Worm (Caenorhabditis elegans) whole organism, L3 larva: ENCODE results near the gene ZK1098.12.

ENCODE experiments used
- aly-2 ChIP-seq: fragments of 150-350 bp; optimal IDR thresholded peaks from 2 replicates; lab custom pipeline; 2014; ENCODE audit warnings: missing biosample characterization, missing genetic modification characterization
- ceh-28 ChIP-seq: fragments of 150-350 bp; optimal IDR thresholded peaks from 2 replicates; lab custom pipeline; 2014; ENCODE audit warnings: missing biosample characterization, missing genetic modification reagents, missing genetic modification characterization
- ceh-82 ChIP-seq: fragments of 150-350 bp; optimal IDR thresholded peaks from 2 replicates; lab custom pipeline; 2014; ENCODE audit warnings: missing biosample characterization, missing genetic modification characterization
- ceh-9 ChIP-seq: sonication (generic microtip); optimal IDR thresholded peaks from 2 replicates; lab custom pipeline; 2018; ENCODE audit warnings: missing biosample characterization, missing genetic modification characterization
- daf-12 ChIP-seq: fragments of 150-350 bp; optimal IDR thresholded peaks from 2 replicates; lab custom pipeline; 2014; ENCODE audit warnings: missing biosample characterization, missing genetic modification reagents, missing genetic modification characterization
- egl-27 ChIP-seq: sonication (generic microtip); optimal IDR thresholded peaks from 4 replicates; lab custom pipeline; 2017; ENCODE audit warnings: missing biosample characterization, missing genetic modification reagents, missing genetic modification characterization
- elt-1 ChIP-seq: fragments of 150-350 bp; optimal IDR thresholded peaks from 2 replicates; lab custom pipeline; 2014; ENCODE audit warnings: missing biosample characterization, missing genetic modification characterization
- elt-2 ChIP-seq: sonication (generic microtip); optimal IDR thresholded peaks from 2 replicates; lab custom pipeline; 2016; ENCODE audit warnings: missing genetic modification reagents, mild to moderate bottlenecking, missing genetic modification characterization, missing compliant biosample characterization
- elt-3 ChIP-seq, 3 experiments: fragments of 150-350 bp in 1 of 3; sonication (generic microtip) in 2 of 3; optimal IDR thresholded peaks; 2 replicates in 2 of 3; 4 replicates in 1 of 3; lab custom pipeline; 2014 to 2017; ENCODE audit warnings: missing biosample characterization in 3 of 3, missing genetic modification characterization in 3 of 3
- fkh-10 ChIP-seq: sonication (generic microtip); optimal IDR thresholded peaks from 2 replicates; lab custom pipeline; 2017; ENCODE audit warnings: missing biosample characterization, missing genetic modification reagents, missing genetic modification characterization
- fkh-2 ChIP-seq: fragments of 150-350 bp; optimal IDR thresholded peaks from 2 replicates; lab custom pipeline; 2014; ENCODE audit warnings: missing biosample characterization, missing genetic modification reagents, missing genetic modification characterization
- jun-1 ChIP-seq: fragments of 150-350 bp; optimal IDR thresholded peaks from 2 replicates; lab custom pipeline; 2014; ENCODE audit warnings: missing biosample characterization, missing genetic modification reagents, missing genetic modification characterization
- lin-15B ChIP-seq: fragments of 150-350 bp; optimal IDR thresholded peaks from 2 replicates; lab custom pipeline; 2014; ENCODE audit warnings: missing biosample characterization, missing genetic modification characterization
- lin-39 ChIP-seq: fragments of 150-350 bp; optimal IDR thresholded peaks from 2 replicates; lab custom pipeline; 2018; ENCODE audit warnings: missing biosample characterization, missing genetic modification reagents, missing genetic modification characterization
- lsy-12 ChIP-seq: sonication (generic microtip); optimal IDR thresholded peaks from 2 replicates; lab custom pipeline; 2016; ENCODE audit warnings: mild to moderate bottlenecking, missing genetic modification characterization, missing compliant biosample characterization
- mdl-1 ChIP-seq: fragments of 150-350 bp; optimal IDR thresholded peaks from 2 replicates; lab custom pipeline; 2014; ENCODE audit warnings: missing biosample characterization, missing genetic modification characterization
- mml-1 ChIP-seq: fragments of 150-350 bp; sonication (generic microtip); optimal IDR thresholded peaks from 3 replicates; lab custom pipeline; 2014; ENCODE audit warnings: missing biosample characterization, missing genetic modification characterization
- nfya-1 ChIP-seq: sonication (generic microtip); optimal IDR thresholded peaks from 2 replicates; lab custom pipeline; 2017; ENCODE audit warnings: missing genetic modification characterization, mild to moderate bottlenecking, missing compliant biosample characterization, antibody characterized with exemption, moderate library complexity; ENCODE audit not compliant: insufficient read depth
- nhr-11 ChIP-seq: fragments of 150-350 bp; optimal IDR thresholded peaks from 2 replicates; lab custom pipeline; 2014; ENCODE audit warnings: missing biosample characterization, missing genetic modification characterization
- nhr-12 ChIP-seq: fragments of 150-350 bp; optimal IDR thresholded peaks from 2 replicates; lab custom pipeline; 2014; ENCODE audit warnings: missing biosample characterization, missing genetic modification characterization
- nhr-25 ChIP-seq: sonication (generic microtip); optimal IDR thresholded peaks from 2 replicates; lab custom pipeline; 2017; ENCODE audit warnings: missing biosample characterization, missing genetic modification characterization
- nhr-28 ChIP-seq: fragments of 150-350 bp; optimal IDR thresholded peaks from 2 replicates; lab custom pipeline; 2014; ENCODE audit warnings: missing biosample characterization, missing genetic modification characterization
- nhr-43 ChIP-seq: sonication (generic microtip); optimal IDR thresholded peaks from 2 replicates; lab custom pipeline; 2016; ENCODE audit warnings: mild to moderate bottlenecking, missing genetic modification characterization, missing compliant biosample characterization; ENCODE audit not compliant: poor library complexity, severe bottlenecking
- nhr-76 ChIP-seq: fragments of 150-350 bp; sonication (generic microtip); optimal IDR thresholded peaks from 5 replicates; lab custom pipeline; 2014; ENCODE audit warnings: missing biosample characterization, missing genetic modification characterization
- pha-4 ChIP-seq: fragments of 150-350 bp; optimal IDR thresholded peaks from 2 replicates; lab custom pipeline; 2014; ENCODE audit warnings: missing biosample characterization, missing genetic modification reagents, missing genetic modification characterization
- pqm-1 ChIP-seq: fragments of 150-350 bp; optimal IDR thresholded peaks from 2 replicates; lab custom pipeline; 2017; ENCODE audit warnings: missing biosample characterization, missing genetic modification characterization, inconsistent platforms
- sea-2 ChIP-seq: fragments of 150-350 bp; sonication (generic microtip); optimal IDR thresholded peaks from 4 replicates; lab custom pipeline; 2014; ENCODE audit warnings: missing biosample characterization, missing genetic modification reagents, missing genetic modification characterization
- snpc-4 ChIP-seq: fragments of 150-350 bp; optimal IDR thresholded peaks from 2 replicates; lab custom pipeline; 2014; ENCODE audit warnings: missing biosample characterization, missing genetic modification characterization
- unc-62 ChIP-seq: fragments of 150-350 bp; sonication (generic microtip); optimal IDR thresholded peaks from 4 replicates; lab custom pipeline; 2014; ENCODE audit warnings: missing biosample characterization, missing genetic modification reagents, missing genetic modification characterization
- zag-1 ChIP-seq: fragments of 150-350 bp; optimal IDR thresholded peaks from 2 replicates; lab custom pipeline; 2014; ENCODE audit warnings: missing biosample characterization, missing genetic modification characterization
- ztf-11 ChIP-seq: fragments of 150-350 bp; optimal IDR thresholded peaks from 2 replicates; lab custom pipeline; 2014; ENCODE audit warnings: missing biosample characterization, missing genetic modification characterization
- ztf-4 ChIP-seq: fragments of 150-350 bp; optimal IDR thresholded peaks from 2 replicates; lab custom pipeline; 2014; ENCODE audit warnings: missing biosample characterization, missing genetic modification characterization

ZK1098.12 gene

DNA sequence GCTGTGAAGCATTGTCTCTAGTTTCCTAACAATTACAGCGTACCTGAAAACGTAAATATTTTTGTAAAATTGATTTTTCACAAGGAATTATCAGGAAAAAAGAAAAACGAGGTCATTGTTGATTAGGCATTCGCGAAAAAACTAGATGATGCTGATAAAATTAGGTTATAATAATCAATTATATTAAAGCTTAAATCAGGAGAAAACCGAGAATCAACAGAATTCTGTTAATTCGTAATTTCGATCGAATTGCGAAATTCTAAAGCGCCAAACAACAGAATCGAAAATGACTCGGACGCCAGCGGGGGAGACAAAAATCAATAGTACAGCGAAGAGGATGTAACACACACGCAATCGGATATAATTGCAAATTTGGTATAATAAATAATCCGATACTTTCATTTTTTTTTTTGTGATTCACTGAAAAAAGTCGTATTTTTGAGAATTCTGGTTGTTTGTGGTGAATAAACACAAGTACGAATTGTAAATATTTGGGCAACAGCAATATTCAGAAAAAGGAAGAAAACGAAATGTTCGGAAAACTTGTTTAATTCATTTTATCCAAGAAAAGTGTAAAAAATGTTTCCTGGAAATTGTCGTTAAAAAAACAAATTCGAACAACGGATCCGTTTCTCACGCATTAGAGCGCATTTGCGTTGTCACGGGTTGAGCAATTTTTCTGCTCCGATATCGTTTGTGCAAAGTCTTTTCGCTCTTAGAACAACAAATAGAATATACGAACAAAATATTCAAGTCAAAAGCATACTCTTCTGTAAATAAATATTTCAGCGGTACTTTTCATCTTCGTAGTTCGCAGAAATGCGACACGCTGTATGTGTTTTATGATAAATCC lies 35.3 kb downstream of the ZK1098.12 start, which contains the start of gene ced-7:
Gene ced-7 (minus strand): TSS at position 51 of the 853 bp plus-strand sequence.
- TF ChIP-seq nhr-76 (tag; lab: Kevin White, UChicago) (no peak), nhr-12 (tag; lab: Kevin White, UChicago) (no peak), nhr-43 (tag; lab: Kevin White, UChicago) (no peak), mdl-1 (no peak), elt-1 (tag; lab: Kevin White, UChicago) (no peak), aly-2 (no peak), ztf-11 (no peak), ceh-82 (no peak), daf-12 (tag; lab: Kevin White, UChicago) (no peak), pqm-1 (no peak), lin-39 (tag; lab: Kevin White, UChicago) (peak; percentile 22), pha-4 (tag; lab: Kevin White, UChicago) (peak; percentile 19), mml-1 (no peak), zag-1 (no peak), fkh-10 (GFP tag; lab: Kevin White, UChicago) (no peak), sea-2 (GFP tag; lab: Kevin White, UChicago) (no peak), nfya-1 (tag; lab: Kevin White, UChicago) (peak; percentile 46), snpc-4 (tag; lab: Kevin White, UChicago) (peak; percentile 27), nhr-28 (tag; lab: Kevin White, UChicago) (no peak), ceh-28 (peak; percentile 12), nhr-11 (tag; lab: Kevin White, UChicago) (no peak), jun-1 (tag; lab: Kevin White, UChicago) (no peak), egl-27 (tag; lab: Kevin White, UChicago) (no peak), unc-62 (no peak), nhr-25 (no peak), lin-15B (peak; percentile 67)

DNA sequence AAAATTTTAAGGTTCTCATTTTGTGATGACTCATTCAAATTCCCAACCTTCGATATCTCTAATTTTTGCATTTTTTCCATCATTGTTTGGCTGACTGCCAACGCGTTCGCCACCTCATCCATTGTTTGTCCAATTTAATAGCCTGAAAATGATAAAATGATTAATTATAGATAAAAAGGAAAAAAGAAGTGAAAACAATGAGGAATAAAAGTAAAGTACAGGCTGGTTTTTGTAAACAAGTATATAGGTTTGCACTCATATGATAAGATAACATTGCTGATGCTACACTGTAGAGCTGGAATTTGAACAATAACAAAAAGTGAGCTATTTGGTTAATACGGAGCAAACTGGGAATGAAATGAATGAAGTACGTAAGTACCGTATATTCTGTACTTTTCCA lies 37.3 kb downstream of the ZK1098.12 start, which contains the start of gene C48B4.3:
Gene C48B4.3 (minus strand): TSS at position 149 of the 400 bp plus-strand sequence.
- peak; percentile 92 for TF ChIP-seq pqm-1
- TF ChIP-seq unc-62 = no peak
- peak; percentile 59 for TF ChIP-seq elt-2 (tag; lab: Kevin White, UChicago)
- TF ChIP-seq lin-39 (tag; lab: Kevin White, UChicago) = no peak
- peak; percentile 42 for TF ChIP-seq jun-1 (tag; lab: Kevin White, UChicago)
- TF ChIP-seq pha-4 (tag; lab: Kevin White, UChicago) = peak; percentile 65
- no peak for TF ChIP-seq nhr-43 (tag; lab: Kevin White, UChicago)

DNA sequence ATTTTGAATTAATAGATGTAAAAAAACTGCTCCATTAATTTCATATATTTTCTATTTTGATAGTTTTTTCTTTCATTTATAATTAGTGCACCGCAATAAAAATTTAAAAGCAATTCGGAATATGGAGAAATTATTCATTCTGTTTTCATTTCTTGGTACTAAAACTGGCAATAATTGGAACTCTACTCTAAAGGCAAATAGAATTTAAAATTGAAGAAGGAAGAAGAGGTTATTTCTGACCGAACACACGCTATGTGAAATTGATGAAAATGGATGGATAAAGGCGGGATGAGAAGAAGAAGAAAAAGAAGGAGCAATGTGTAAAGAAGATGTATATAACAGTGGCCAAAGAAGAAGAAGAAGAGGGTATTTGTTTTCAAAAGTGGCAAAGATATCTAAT lies 38.3 kb downstream of the ZK1098.12 start:
- TF ChIP-seq mml-1 (no peak), nhr-43 (tag; lab: Kevin White, UChicago) (no peak), jun-1 (tag; lab: Kevin White, UChicago) (no peak), fkh-10 (GFP tag; lab: Kevin White, UChicago) (no peak)
- TF ChIP-seq, all 47 proteins: peak for 0

DNA sequence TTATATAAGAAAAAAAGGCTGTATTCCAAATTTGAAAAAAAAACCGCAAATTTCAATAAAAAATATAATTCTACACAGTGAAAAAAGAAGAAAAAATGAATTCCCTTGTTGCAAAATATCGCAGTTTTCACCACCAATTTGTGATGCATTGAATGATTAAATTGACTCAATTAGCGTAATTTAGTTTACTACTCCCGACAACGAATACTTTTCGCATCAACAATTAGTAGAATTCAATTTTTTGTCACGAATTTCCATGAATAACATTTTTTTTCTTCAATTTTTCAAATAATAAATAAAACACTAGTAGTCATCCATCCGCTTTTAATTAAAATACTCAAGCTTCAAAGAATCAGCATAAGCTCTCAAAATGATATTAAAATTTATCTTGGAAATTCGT lies 40.4 kb downstream of the ZK1098.12 start:
- TF ChIP-seq fkh-10 (GFP tag; lab: Kevin White, UChicago) (peak; percentile 67), ztf-11 (no peak)

DNA sequence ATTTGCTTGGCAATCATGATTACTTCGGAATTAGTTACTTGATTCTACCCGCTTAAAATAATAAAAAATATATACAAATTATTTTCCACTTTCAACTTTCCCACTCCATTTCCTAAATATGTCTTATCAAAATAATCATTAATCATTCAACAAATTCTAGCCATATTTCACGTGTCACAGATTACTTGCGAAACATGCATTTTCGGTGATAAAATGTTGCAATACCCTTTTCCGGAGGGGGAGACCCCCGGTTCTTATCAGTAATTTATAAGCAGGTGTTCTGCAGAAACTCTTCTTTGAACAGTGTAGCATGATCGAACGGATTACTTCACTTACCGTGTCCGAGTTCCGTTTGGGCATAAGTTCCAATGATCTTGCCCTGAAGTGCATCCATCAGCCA lies 45.3 kb downstream of the ZK1098.12 start:
- TF ChIP-seq elt-2 (tag; lab: Kevin White, UChicago) (peak; percentile 93), jun-1 (tag; lab: Kevin White, UChicago) (peak; percentile 34), pha-4 (tag; lab: Kevin White, UChicago) (peak; percentile 22), lin-15B (no peak), ztf-11 (no peak), pqm-1 (peak; percentile 87)

DNA sequence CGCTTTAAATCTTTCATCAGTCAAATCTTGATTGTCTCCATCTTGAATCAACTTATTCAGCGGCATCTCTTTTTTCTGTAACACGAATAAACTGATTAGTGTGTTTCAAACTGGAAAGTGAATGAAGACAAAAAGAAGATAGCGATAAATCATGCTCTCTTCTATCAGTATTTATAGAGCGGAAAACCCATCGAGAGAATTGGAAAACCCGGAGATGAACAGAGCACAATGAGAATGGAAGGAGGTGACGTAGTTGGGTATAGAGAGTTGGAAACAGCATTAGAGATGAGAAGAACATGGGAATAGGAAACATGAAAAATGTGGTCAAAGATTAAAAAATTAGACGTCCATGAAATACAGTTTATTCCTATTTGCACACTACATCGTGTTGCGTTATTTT lies 47.2 kb downstream of the ZK1098.12 start, which contains the start of gene acox-1.5:
Gene acox-1.5 (minus strand): TSS at position 75 of the 400 bp plus-strand sequence.
- TF ChIP-seq aly-2 (no peak), nhr-43 (tag; lab: Kevin White, UChicago) (no peak), elt-3 (tag; optimal IDR thresholded peaks at IDR 0.05; lab: Kevin White, UChicago) (no peak), ceh-9 (no peak), lsy-12 (tag; lab: Kevin White, UChicago) (no peak), elt-2 (tag; lab: Kevin White, UChicago) (peak; percentile 80), ztf-4 (tag; lab: Kevin White, UChicago) (no peak), pqm-1 (peak; percentile 84), jun-1 (tag; lab: Kevin White, UChicago) (peak; percentile 36), fkh-2 (tag; lab: Kevin White, UChicago) (no peak)
